Fruit fly (Drosophila melanogaster) whole organism, embryonic: ENCODE results near the gene Gyc88E.

ENCODE experiments used
- Aef1 ChIP-seq: fragments of 200-800 bp; sonication (Bioruptor generic); IDR thresholded peaks from 3 replicates; pipeline ENCODE4 v1.3.6; 2022; ENCODE audit warnings: missing biosample characterization, missing genetic modification characterization
- CG10321 ChIP-seq: fragments of 200-800 bp; sonication (Bioruptor generic); IDR thresholded peaks from 2 replicates; pipeline ENCODE4 v1.3.6; 2022; ENCODE audit warnings: missing biosample characterization, missing genetic modification characterization
- CG10366 ChIP-seq: fragments of 200-800 bp; sonication (Bioruptor generic); IDR thresholded peaks from 2 replicates; pipeline ENCODE4 v1.3.6; 2022; ENCODE audit warnings: missing biosample characterization, missing genetic modification characterization
- CG11504 ChIP-seq: fragments of 200-800 bp; sonication (Bioruptor generic); optimal IDR thresholded peaks from 3 replicates; lab custom pipeline; 2019; ENCODE audit warnings: missing biosample characterization, mild to moderate bottlenecking, missing genetic modification characterization, moderate library complexity
- CG12236 ChIP-seq: fragments of 200-800 bp; sonication (Bioruptor generic); optimal IDR thresholded peaks from 2 replicates; lab custom pipeline; 2016; ENCODE audit warnings: missing biosample characterization, missing genetic modification characterization
- CG13894 ChIP-seq: fragments of 200-800 bp; sonication (Bioruptor generic); optimal IDR thresholded peaks from 3 replicates; lab custom pipeline; 2018; ENCODE audit warnings: missing biosample characterization, mild to moderate bottlenecking, missing genetic modification characterization, moderate library complexity
- CG14441 ChIP-seq: fragments of 200-800 bp; sonication (Bioruptor generic); IDR thresholded peaks from 2 replicates; pipeline ENCODE4 v1.3.6; 2022; ENCODE audit warnings: missing biosample characterization, missing genetic modification characterization
- CG15696 ChIP-seq: fragments of 200-800 bp; sonication (Bioruptor generic); optimal IDR thresholded peaks from 2 replicates; lab custom pipeline; 2019; ENCODE audit warnings: missing biosample characterization, mild to moderate bottlenecking, missing genetic modification characterization, moderate library complexity
- CG1603 ChIP-seq: fragments of 200-800 bp; sonication (Bioruptor generic); optimal IDR thresholded peaks from 2 replicates; lab custom pipeline; 2019; ENCODE audit warnings: missing biosample characterization, mild to moderate bottlenecking, missing genetic modification characterization, moderate library complexity
- CG18599 ChIP-seq: fragments of 200-800 bp; sonication (Bioruptor generic); optimal IDR thresholded peaks from 3 replicates; lab custom pipeline; 2017; ENCODE audit warnings: missing biosample characterization, missing genetic modification characterization, mild to moderate bottlenecking, moderate library complexity, missing genetic modification reagents
- CG2202 ChIP-seq: fragments of 200-800 bp; sonication (Bioruptor generic); optimal IDR thresholded peaks from 2 replicates; lab custom pipeline; 2018; ENCODE audit warnings: missing biosample characterization, mild to moderate bottlenecking, missing genetic modification characterization
- CG30020 ChIP-seq: fragments of 200-800 bp; optimal IDR thresholded peaks from 2 replicates; lab custom pipeline; 2019; ENCODE audit warnings: missing biosample characterization, mild to moderate bottlenecking, missing genetic modification characterization, moderate library complexity
- CG30403 ChIP-seq: fragments of 200-800 bp; sonication (Bioruptor generic); optimal IDR thresholded peaks from 3 replicates; lab custom pipeline; 2016; ENCODE audit warnings: missing biosample characterization, missing genetic modification characterization
- CG6683 ChIP-seq: fragments of 200-800 bp; sonication (Bioruptor generic); optimal IDR thresholded peaks from 2 replicates; lab custom pipeline; 2017; ENCODE audit warnings: missing biosample characterization, mild to moderate bottlenecking, missing genetic modification characterization, missing genetic modification reagents
- CG6689 ChIP-seq: fragments of 200-800 bp; sonication (Bioruptor generic); IDR thresholded peaks from 2 replicates; pipeline ENCODE4 v1.3.6; 2022; ENCODE audit warnings: missing biosample characterization, missing genetic modification characterization
- Drgx ChIP-seq: fragments of 200-800 bp; sonication (Bioruptor generic); IDR thresholded peaks from 2 replicates; pipeline ENCODE4 v1.3.6; 2022; ENCODE audit warnings: missing biosample characterization, missing genetic modification characterization
- ERR ChIP-seq: fragments of 200-800 bp; sonication (Bioruptor generic); optimal IDR thresholded peaks from 2 replicates; lab custom pipeline; 2016; ENCODE audit warnings: missing biosample characterization, missing genetic modification characterization
- Ets65A ChIP-seq: fragments of 200-800 bp; sonication (Bioruptor generic); peaks from one replicate; lab custom pipeline; 2016; ENCODE audit warnings: missing biosample characterization, missing genetic modification characterization
- HmgD ChIP-seq: fragments of 200-800 bp; sonication (Bioruptor generic); optimal IDR thresholded peaks from 3 replicates; lab custom pipeline; 2016; ENCODE audit warnings: missing biosample characterization, missing genetic modification characterization
- Hr39 ChIP-seq: fragments of >200 bp; optimal IDR thresholded peaks from 2 replicates; lab custom pipeline; 2017
- Hr78 ChIP-seq, 2 experiments: fragments of 200-800 bp in 1 of 2; fragments of >200 bp in 1 of 2; sonication (Bioruptor generic) in 1 of 2; optimal IDR thresholded peaks; 2 replicates each; lab custom pipeline; 2017 to 2019; ENCODE audit warnings: missing biosample characterization in 2 of 2, missing genetic modification characterization in 2 of 2, mild to moderate bottlenecking in 1 of 2, moderate library complexity in 1 of 2
- Lhr ChIP-seq: fragments of 200-800 bp; sonication (Bioruptor generic); optimal IDR thresholded peaks from 3 replicates; lab custom pipeline; 2017; ENCODE audit warnings: mild to moderate bottlenecking, missing biosample characterization, missing genetic modification reagents, missing genetic modification characterization
- Med ChIP-seq: fragments of 200-800 bp; sonication (Bioruptor generic); peaks from one replicate; lab custom pipeline; 2016; ENCODE audit warnings: missing biosample characterization, missing genetic modification characterization, mild to moderate bottlenecking, inconsistent platforms, moderate library complexity
- Sox102F ChIP-seq: fragments of 200-800 bp; sonication (Bioruptor generic); optimal IDR thresholded peaks from 2 replicates; lab custom pipeline; 2018; ENCODE audit warnings: missing biosample characterization, mild to moderate bottlenecking, missing genetic modification characterization, moderate library complexity
- bab2 ChIP-seq: fragments of 200-800 bp; sonication (Bioruptor generic); optimal IDR thresholded peaks from 2 replicates; lab custom pipeline; 2016; ENCODE audit warnings: missing biosample characterization, missing genetic modification characterization
- bsh ChIP-seq, 2 experiments: fragments of 200-800 bp; sonication (Bioruptor generic); optimal IDR thresholded peaks; 2 replicates each; lab custom pipeline; 2017 to 2018; ENCODE audit warnings: mild to moderate bottlenecking in 2 of 2, missing biosample characterization in 2 of 2, missing genetic modification characterization in 2 of 2, moderate library complexity in 1 of 2
- cato ChIP-seq: fragments of 200-800 bp; sonication (Bioruptor generic); optimal IDR thresholded peaks from 2 replicates; lab custom pipeline; 2016; ENCODE audit warnings: missing biosample characterization, missing genetic modification characterization, borderline replicate concordance
- chinmo ChIP-seq: fragments of 200-800 bp; sonication (Bioruptor generic); IDR thresholded peaks from 4 replicates; pipeline ENCODE4 v1.3.6; 2022; ENCODE audit warnings: missing biosample characterization, missing genetic modification characterization; ENCODE audit not compliant: partially characterized antibody
- crc ChIP-seq: fragments of 200-800 bp; sonication (Bioruptor generic); optimal IDR thresholded peaks from 2 replicates; lab custom pipeline; 2016; ENCODE audit warnings: missing biosample characterization, missing genetic modification characterization
- dmrt11E ChIP-seq: fragments of 200-800 bp; sonication (Bioruptor generic); optimal IDR thresholded peaks from 3 replicates; lab custom pipeline; 2018; ENCODE audit warnings: missing biosample characterization, mild to moderate bottlenecking, missing genetic modification characterization, moderate library complexity
- dmrt99B ChIP-seq: fragments of 200-800 bp; sonication (Bioruptor generic); optimal IDR thresholded peaks from 2 replicates; lab custom pipeline; 2018; ENCODE audit warnings: missing biosample characterization, mild to moderate bottlenecking, missing genetic modification characterization, moderate library complexity
- ems ChIP-seq: fragments of 200-800 bp; sonication (Bioruptor generic); optimal IDR thresholded peaks from 3 replicates; lab custom pipeline; 2016; ENCODE audit warnings: missing biosample characterization, missing genetic modification characterization
- gem ChIP-seq: fragments of 200-800 bp; sonication (Bioruptor generic); optimal IDR thresholded peaks from 2 replicates; lab custom pipeline; 2019; ENCODE audit warnings: missing biosample characterization, mild to moderate bottlenecking, missing genetic modification characterization, moderate library complexity
- grau ChIP-seq: fragments of 200-800 bp; optimal IDR thresholded peaks from 3 replicates; lab custom pipeline; 2019; ENCODE audit warnings: missing biosample characterization, mild to moderate bottlenecking, missing genetic modification characterization, moderate library complexity
- gsb ChIP-seq: fragments of 200-800 bp; sonication (Bioruptor generic); IDR thresholded peaks from 2 replicates; pipeline ENCODE4 v1.3.6; 2022; ENCODE audit warnings: missing biosample characterization, missing genetic modification characterization
- pfk ChIP-seq: fragments of 200-800 bp; sonication (Bioruptor generic); optimal IDR thresholded peaks from 2 replicates; lab custom pipeline; 2018; ENCODE audit warnings: missing biosample characterization, mild to moderate bottlenecking, missing genetic modification characterization, moderate library complexity
- pho ChIP-seq: fragments of 200-800 bp; sonication (Bioruptor generic); optimal IDR thresholded peaks from 2 replicates; lab custom pipeline; 2016; ENCODE audit warnings: missing biosample characterization, missing genetic modification characterization
- row ChIP-seq: fragments of 200-800 bp; sonication (Bioruptor generic); IDR thresholded peaks from 3 replicates; pipeline ENCODE4 v1.3.6; 2022; ENCODE audit warnings: missing biosample characterization, missing genetic modification characterization
- sens ChIP-seq: fragments of 200-800 bp; sonication (Bioruptor generic); peaks from one replicate; lab custom pipeline; 2016; ENCODE audit warnings: missing biosample characterization, missing genetic modification characterization
- sisA ChIP-seq: fragments of 200-800 bp; sonication (Bioruptor generic); IDR thresholded peaks from 2 replicates; pipeline ENCODE4 v1.3.6; 2022; ENCODE audit warnings: missing biosample characterization, missing genetic modification characterization
- slbo ChIP-seq: fragments of 200-800 bp; sonication (Bioruptor generic); IDR thresholded peaks from 2 replicates; pipeline ENCODE4 v1.3.6; 2022; ENCODE audit warnings: missing biosample characterization, missing genetic modification characterization
- stc ChIP-seq: fragments of 200-800 bp; sonication (Bioruptor generic); IDR thresholded peaks from 2 replicates; pipeline ENCODE4 v1.3.6; 2022; ENCODE audit warnings: missing biosample characterization, missing genetic modification characterization
- stwl ChIP-seq: fragments of 200-800 bp; sonication (Bioruptor generic); optimal IDR thresholded peaks from 3 replicates; lab custom pipeline; 2018; ENCODE audit warnings: missing biosample characterization, mild to moderate bottlenecking, missing genetic modification characterization, moderate library complexity
- vvl ChIP-seq: fragments of 200-800 bp; sonication (Bioruptor generic); IDR thresholded peaks from 2 replicates; pipeline ENCODE4 v1.3.6; 2022; ENCODE audit warnings: missing biosample characterization, missing genetic modification characterization

Gene Gyc88E

DNA sequence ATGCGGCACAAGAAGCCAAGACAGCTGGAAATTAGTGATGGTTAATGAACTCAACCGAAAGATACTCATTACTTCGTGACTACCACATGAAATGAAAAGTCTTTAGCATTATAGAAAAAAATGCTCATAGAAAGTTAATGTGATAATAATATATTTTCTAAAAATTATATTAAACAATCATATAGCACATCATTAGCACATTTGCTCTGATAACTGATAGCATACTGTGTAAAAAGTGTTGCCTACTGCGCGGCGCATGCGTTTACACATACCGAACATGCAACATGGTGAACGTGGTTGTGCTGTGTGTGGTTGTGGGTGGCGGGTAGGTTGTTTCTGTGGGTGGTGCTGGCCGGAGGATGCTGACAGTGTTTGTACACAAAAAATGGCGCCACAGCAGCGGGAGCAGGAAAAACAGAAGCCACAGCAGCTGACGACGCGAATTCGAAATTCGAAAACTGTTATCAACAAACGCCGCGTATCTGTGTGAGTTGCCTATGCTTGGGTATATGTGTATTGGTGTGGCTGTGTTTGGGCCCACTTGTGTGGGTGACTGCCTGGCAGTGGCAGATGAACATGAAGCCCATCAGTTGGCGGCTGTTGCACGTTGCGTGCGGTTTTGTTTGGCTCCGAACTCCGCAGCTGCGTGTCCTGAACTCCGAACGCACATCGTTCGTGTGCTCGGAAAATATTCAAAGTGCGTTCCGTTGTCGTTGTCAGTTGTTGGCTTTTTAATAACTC lies at the start of gene Gyc88E (continued):
- TF ChIP-seq Lhr (GFP tag; lab: Kevin White, UChicago): no peak
- TF ChIP-seq CG10366 (GFP tag; lab: Robert Waterston, UW): no peak
- TF ChIP-seq CG13894 (tag; lab: Kevin White, UChicago): no peak
- peak; percentile 65 for TF ChIP-seq CG6689 (GFP tag; lab: Robert Waterston, UW)
- TF ChIP-seq CG30403 (GFP tag; lab: Kevin White, UChicago): no peak

DNA sequence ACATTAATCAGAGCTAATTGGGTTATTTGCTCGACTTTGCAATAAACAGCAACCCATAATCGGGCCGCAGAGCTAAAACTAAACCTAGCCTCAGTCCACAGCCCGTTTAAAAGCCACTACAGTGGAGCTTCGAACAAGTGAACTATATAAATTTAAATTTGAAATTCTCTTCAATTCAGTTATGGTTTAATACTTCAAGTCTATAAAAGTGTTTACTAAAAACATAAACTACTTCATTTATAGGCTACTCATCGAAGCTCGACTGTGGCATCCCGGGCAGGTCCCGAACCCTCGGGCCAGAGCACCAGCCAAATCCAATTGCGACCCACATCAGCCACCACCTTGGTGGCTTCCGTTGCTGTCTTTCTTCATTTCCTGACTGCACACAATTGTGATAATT lies 40.0 kb upstream of the Gyc88E start:
- TF ChIP-seq bab2 (GFP tag; lab: Kevin White, UChicago) (no peak), ERR (GFP tag; lab: Kevin White, UChicago) (no peak), CG10321 (GFP tag; lab: Robert Waterston, UW) (no peak), CG14441 (GFP tag; lab: Robert Waterston, UW) (0 out of 2 replicates have a peak, but pooled peaks have one; percentile 27), Ets65A (GFP tag; lab: Kevin White, UChicago) (peak; percentile 11), slbo (GFP tag; lab: Robert Waterston, UW) (0 out of 2 replicates have a peak, but pooled peaks have one; percentile 28), chinmo (GFP tag; lab: Robert Waterston, UW) (0 out of 4 replicates have a peak, but pooled peaks have one; percentile 35), Aef1 (no peak), Sox102F (peak; percentile 15), vvl (GFP tag; lab: Robert Waterston, UW) (0 out of 2 replicates have a peak, but pooled peaks have one; percentile 14), CG2202 (tag; lab: Kevin White, UChicago) (no peak), Med (GFP tag; lab: Kevin White, UChicago) (peak; percentile 47), CG12236 (GFP tag; lab: Kevin White, UChicago) (no peak), gsb (GFP tag; lab: Robert Waterston, UW) (no peak), CG6683 (GFP tag; lab: Kevin White, UChicago) (no peak), Hr39 (no peak), gem (tag; lab: Kevin White, UChicago) (peak; percentile 7), pfk (GFP tag; lab: Kevin White, UChicago) (no peak), Hr78 (GFP tag; optimal IDR thresholded peaks at IDR 0.05; lab: Kevin White, UChicago) (no peak), stc (GFP tag; lab: Robert Waterston, UW) (no peak), pho (GFP tag; lab: Kevin White, UChicago) (no peak), CG1603 (tag; lab: Kevin White, UChicago) (peak; percentile 1), CG13894 (tag; lab: Kevin White, UChicago) (no peak), cato (GFP tag; lab: Kevin White, UChicago) (no peak), CG30020 (tag; lab: Kevin White, UChicago) (no peak), Drgx (GFP tag; lab: Robert Waterston, UW) (peak; percentile 52; the same call in 1 of the 2 replicates), crc (GFP tag; lab: Kevin White, UChicago) (no peak), CG11504 (peak; percentile 23), sens (GFP tag; lab: Kevin White, UChicago) (peak; percentile 72), dmrt11E (tag; lab: Kevin White, UChicago) (peak; percentile 14), sisA (GFP tag; lab: Robert Waterston, UW) (peak; percentile 20; the same call in 1 of the 2 replicates), row (GFP tag; lab: Robert Waterston, UW) (peak; percentile 36; the same call in 1 of the 3 replicates), grau (tag; lab: Kevin White, UChicago) (peak; percentile 59), dmrt99B (tag; lab: Kevin White, UChicago) (peak; percentile 20), bsh (GFP tag; optimal IDR thresholded peaks at IDR 0.05; lab: Kevin White, UChicago) (peak in 1 of 2 experiments; percentile 10), CG18599 (GFP tag; lab: Kevin White, UChicago) (peak; percentile 6), stwl (tag; lab: Kevin White, UChicago) (no peak), CG15696 (no peak), HmgD (no peak), ems (GFP tag; lab: Kevin White, UChicago) (no peak)
